Fruit fly (Drosophila melanogaster) whole organism, prepupa: ENCODE results near the gene CG45218.

Experiments used
- CG11762 ChIP-seq: fragments of 200-800 bp; sonication (Bioruptor generic); optimal IDR thresholded peaks from 3 replicates; lab custom pipeline; 2016; ENCODE audit warnings: missing biosample characterization, missing genetic modification characterization; ENCODE audit not compliant: insufficient read depth
- CG31627 ChIP-seq: fragments of 200-800 bp; sonication (Bioruptor generic); optimal IDR thresholded peaks from 3 replicates; lab custom pipeline; 2016; ENCODE audit warnings: missing biosample characterization, missing genetic modification characterization
- CG4318 ChIP-seq: fragments of 200-800 bp; sonication (Bioruptor generic); optimal IDR thresholded peaks from 3 replicates; lab custom pipeline; 2017; ENCODE audit warnings: missing biosample characterization, mild to moderate bottlenecking, missing genetic modification characterization
- CG7368 ChIP-seq: fragments of 200-800 bp; sonication (Bioruptor generic); optimal IDR thresholded peaks from 3 replicates; lab custom pipeline; 2016; ENCODE audit warnings: missing biosample characterization, missing genetic modification characterization
- CG8319 ChIP-seq: fragments of 200-800 bp; sonication (Bioruptor generic); optimal IDR thresholded peaks from 3 replicates; lab custom pipeline; 2016; ENCODE audit warnings: missing biosample characterization, missing genetic modification characterization
- CG8632 ChIP-seq: fragments of 200-800 bp; sonication (Bioruptor generic); optimal IDR thresholded peaks from 3 replicates; lab custom pipeline; 2016; ENCODE audit warnings: missing biosample characterization, missing genetic modification characterization
- Ets21C ChIP-seq: fragments of 200-800 bp; sonication (Bioruptor generic); optimal IDR thresholded peaks from 3 replicates; lab custom pipeline; 2016; ENCODE audit warnings: missing biosample characterization, missing genetic modification characterization
- Lpt ChIP-seq: fragments of 200-800 bp; sonication (Bioruptor generic); optimal IDR thresholded peaks from 3 replicates; lab custom pipeline; 2016; ENCODE audit warnings: missing biosample characterization, missing genetic modification characterization
- Sox102F ChIP-seq: fragments of 200-800 bp; sonication (Bioruptor generic); optimal IDR thresholded peaks from 2 replicates; lab custom pipeline; 2016; ENCODE audit warnings: missing biosample characterization, mild to moderate bottlenecking, missing genetic modification characterization
- esn ChIP-seq: fragments of 200-800 bp; sonication (Bioruptor generic); optimal IDR thresholded peaks from 2 replicates; lab custom pipeline; 2016; ENCODE audit warnings: missing biosample characterization, mild to moderate bottlenecking, missing genetic modification characterization, moderate library complexity
- pdm3 ChIP-seq: fragments of 200-800 bp; sonication (Bioruptor generic); optimal IDR thresholded peaks from 3 replicates; lab custom pipeline; 2016; ENCODE audit warnings: missing biosample characterization, missing genetic modification characterization

DNA sequence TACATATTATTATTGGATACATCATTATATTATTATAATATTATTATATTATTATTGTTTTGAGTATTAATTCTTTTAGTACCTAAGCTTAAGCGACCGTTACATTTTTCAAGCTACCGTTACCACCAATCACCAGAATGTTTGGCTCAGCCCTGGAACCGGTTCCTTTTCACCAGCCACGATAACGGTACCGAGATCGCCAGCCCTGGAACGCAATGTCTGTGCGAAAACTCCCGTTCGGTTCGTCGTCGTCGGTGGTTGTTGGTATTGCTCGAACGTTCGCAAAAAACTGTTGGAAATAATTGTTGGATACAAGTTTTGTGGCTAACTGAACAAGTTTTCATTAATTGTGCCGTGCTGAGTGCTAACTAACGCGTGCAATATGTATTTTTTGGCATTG is 40.9 kb downstream of the CG45218 start, which contains the start of gene CG42404:
- TF ChIP-seq CG8632 (GFP tag; lab: Kevin White, UChicago), result no peak
- TF ChIP-seq CG4318 (GFP tag; lab: Kevin White, UChicago), result no peak
- no peak for TF ChIP-seq Lpt
- TF ChIP-seq Ets21C (GFP tag; lab: Kevin White, UChicago), result no peak
- TF ChIP-seq CG7368, result no peak
- TF ChIP-seq Sox102F, result no peak
- TF ChIP-seq esn (GFP tag; lab: Kevin White, UChicago), result no peak
- TF ChIP-seq CG8319 (GFP tag; lab: Kevin White, UChicago), result no peak
- no peak for TF ChIP-seq CG31627
- TF ChIP-seq CG11762 (GFP tag; lab: Kevin White, UChicago), result no peak
- no peak for TF ChIP-seq pdm3
